Fruit fly (Drosophila melanogaster) whole organism, prepupa: ENCODE data around the gene Spn28B.

ENCODE experiments used
- Blimp-1 ChIP-seq: fragments of 200-800 bp; sonication (Bioruptor generic); optimal IDR thresholded peaks from 3 replicates; lab custom pipeline; 2017; ENCODE audit warnings: missing biosample characterization, missing genetic modification characterization, mild to moderate bottlenecking, moderate library complexity, missing genetic modification reagents
- CG10631 ChIP-seq: fragments of 200-800 bp; sonication (Bioruptor generic); optimal IDR thresholded peaks from 2 replicates; lab custom pipeline; 2016; ENCODE audit warnings: missing biosample characterization, missing genetic modification characterization
- CG10669 ChIP-seq: fragments of 200-800 bp; sonication (Bioruptor generic); optimal IDR thresholded peaks from 3 replicates; lab custom pipeline; 2018; ENCODE audit warnings: missing biosample characterization, mild to moderate bottlenecking, missing genetic modification characterization, moderate library complexity
- CG11762 ChIP-seq: fragments of 200-800 bp; sonication (Bioruptor generic); optimal IDR thresholded peaks from 3 replicates; lab custom pipeline; 2016; ENCODE audit warnings: missing biosample characterization, missing genetic modification characterization; ENCODE audit not compliant: insufficient read depth
- CG11902 ChIP-seq: fragments of 200-800 bp; sonication (Bioruptor generic); optimal IDR thresholded peaks from 3 replicates; lab custom pipeline; 2016; ENCODE audit warnings: missing biosample characterization, missing genetic modification characterization
- CG15336 ChIP-seq: fragments of 200-800 bp; sonication (Bioruptor generic); IDR thresholded peaks from 2 replicates; pipeline ENCODE4 v1.3.6; 2022; ENCODE audit warnings: missing biosample characterization, missing genetic modification characterization
- CG1621 ChIP-seq: fragments of 200-800 bp; sonication (Bioruptor generic); optimal IDR thresholded peaks from 3 replicates; lab custom pipeline; 2018; ENCODE audit warnings: missing biosample characterization, mild to moderate bottlenecking, missing genetic modification characterization
- CG31627 ChIP-seq: fragments of 200-800 bp; sonication (Bioruptor generic); optimal IDR thresholded peaks from 3 replicates; lab custom pipeline; 2016; ENCODE audit warnings: missing biosample characterization, missing genetic modification characterization
- CG32006 ChIP-seq: fragments of 200-800 bp; sonication (Bioruptor generic); optimal IDR thresholded peaks from 3 replicates; lab custom pipeline; 2017; ENCODE audit warnings: missing biosample characterization, mild to moderate bottlenecking, missing genetic modification characterization
- CG3919 ChIP-seq: fragments of 200-800 bp; sonication (Bioruptor generic); optimal IDR thresholded peaks from 3 replicates; lab custom pipeline; 2016; ENCODE audit warnings: missing biosample characterization, missing genetic modification characterization
- CG6163 ChIP-seq: fragments of 200-800 bp; sonication (Bioruptor generic); IDR thresholded peaks from 3 replicates; pipeline ENCODE4 v1.3.6; 2022; ENCODE audit warnings: missing biosample characterization, missing genetic modification characterization
- CG6808 ChIP-seq: fragments of 200-800 bp; sonication (Bioruptor generic); optimal IDR thresholded peaks from 3 replicates; lab custom pipeline; 2017; ENCODE audit warnings: missing biosample characterization, missing genetic modification characterization, mild to moderate bottlenecking, moderate library complexity, missing genetic modification reagents
- CG6854 ChIP-seq: fragments of 200-800 bp; sonication (Bioruptor generic); optimal IDR thresholded peaks from 2 replicates; lab custom pipeline; 2017; ENCODE audit warnings: missing biosample characterization, mild to moderate bottlenecking, missing genetic modification characterization
- CG7368 ChIP-seq: fragments of 200-800 bp; sonication (Bioruptor generic); optimal IDR thresholded peaks from 3 replicates; lab custom pipeline; 2016; ENCODE audit warnings: missing biosample characterization, missing genetic modification characterization
- CG8119 ChIP-seq: fragments of 200-800 bp; sonication (Bioruptor generic); IDR thresholded peaks from 3 replicates; pipeline ENCODE4 v1.3.6; 2022; ENCODE audit warnings: missing biosample characterization, missing genetic modification characterization
- CG8319 ChIP-seq: fragments of 200-800 bp; sonication (Bioruptor generic); optimal IDR thresholded peaks from 3 replicates; lab custom pipeline; 2016; ENCODE audit warnings: missing biosample characterization, missing genetic modification characterization
- CG8632 ChIP-seq: fragments of 200-800 bp; sonication (Bioruptor generic); optimal IDR thresholded peaks from 3 replicates; lab custom pipeline; 2016; ENCODE audit warnings: missing biosample characterization, missing genetic modification characterization
- Eip93F ChIP-seq: fragments of 200-800 bp; sonication (Bioruptor generic); optimal IDR thresholded peaks from 2 replicates; lab custom pipeline; 2016; ENCODE audit warnings: missing biosample characterization, mild to moderate bottlenecking, missing genetic modification characterization
- Ets96B ChIP-seq: fragments of 200-800 bp; optimal IDR thresholded peaks from 2 replicates; lab custom pipeline; 2019; ENCODE audit warnings: missing biosample characterization, mild to moderate bottlenecking, missing genetic modification characterization, moderate library complexity
- Hr38 ChIP-seq: sonication (Bioruptor generic); optimal IDR thresholded peaks from 2 replicates; lab custom pipeline; 2016; ENCODE audit warnings: missing biosample characterization, missing genetic modification characterization
- Hr39 ChIP-seq: fragments of 200-800 bp; sonication (Bioruptor generic); optimal IDR thresholded peaks from 2 replicates; lab custom pipeline; 2016; ENCODE audit warnings: missing biosample characterization, missing genetic modification characterization
- Hr4 ChIP-seq: fragments of 200-800 bp; sonication (Bioruptor generic); optimal IDR thresholded peaks from 3 replicates; lab custom pipeline; 2016; ENCODE audit warnings: missing biosample characterization, missing genetic modification characterization
- Lpt ChIP-seq: fragments of 200-800 bp; sonication (Bioruptor generic); optimal IDR thresholded peaks from 3 replicates; lab custom pipeline; 2016; ENCODE audit warnings: missing biosample characterization, missing genetic modification characterization
- OdsH ChIP-seq: fragments of 200-800 bp; sonication (Bioruptor generic); optimal IDR thresholded peaks from 3 replicates; lab custom pipeline; 2016; ENCODE audit warnings: missing biosample characterization, missing genetic modification characterization
- Smox ChIP-seq: fragments of 200-800 bp; sonication (Bioruptor generic); optimal IDR thresholded peaks from 3 replicates; lab custom pipeline; 2016; ENCODE audit warnings: missing biosample characterization, missing genetic modification characterization
- Sox14 ChIP-seq: fragments of 200-800 bp; sonication (Bioruptor generic); optimal IDR thresholded peaks from 3 replicates; lab custom pipeline; 2016; ENCODE audit warnings: missing biosample characterization, missing genetic modification characterization
- Sox15 ChIP-seq: fragments of 200-800 bp; sonication (Bioruptor generic); optimal IDR thresholded peaks from 3 replicates; lab custom pipeline; 2016; ENCODE audit warnings: missing biosample characterization, missing genetic modification characterization
- achi ChIP-seq: fragments of 200-800 bp; sonication (Bioruptor generic); optimal IDR thresholded peaks from 3 replicates; lab custom pipeline; 2016; ENCODE audit warnings: missing biosample characterization, missing genetic modification characterization
- cyc ChIP-seq: fragments of 200-800 bp; sonication (Bioruptor generic); optimal IDR thresholded peaks from 3 replicates; lab custom pipeline; 2016; ENCODE audit warnings: missing biosample characterization, missing genetic modification characterization
- dsx ChIP-seq: fragments of 200-800 bp; optimal IDR thresholded peaks from 3 replicates; lab custom pipeline; 2019; ENCODE audit warnings: missing biosample characterization, mild to moderate bottlenecking, missing genetic modification characterization, moderate library complexity; ENCODE audit not compliant: poor library complexity, severe bottlenecking
- esn ChIP-seq: fragments of 200-800 bp; sonication (Bioruptor generic); optimal IDR thresholded peaks from 2 replicates; lab custom pipeline; 2016; ENCODE audit warnings: missing biosample characterization, mild to moderate bottlenecking, missing genetic modification characterization, moderate library complexity
- fd59A ChIP-seq: fragments of 200-800 bp; sonication (Bioruptor generic); optimal IDR thresholded peaks from 2 replicates; lab custom pipeline; 2017; ENCODE audit warnings: missing biosample characterization, mild to moderate bottlenecking, missing genetic modification characterization, missing genetic modification reagents
- fd85E ChIP-seq: fragments of 200-800 bp; sonication (Bioruptor generic); optimal IDR thresholded peaks from 3 replicates; lab custom pipeline; 2016; ENCODE audit warnings: missing biosample characterization, missing genetic modification characterization
- lz ChIP-seq: fragments of 200-800 bp; sonication (Bioruptor generic); optimal IDR thresholded peaks from 3 replicates; lab custom pipeline; 2016; ENCODE audit warnings: missing biosample characterization, missing genetic modification characterization
- pdm3 ChIP-seq: fragments of 200-800 bp; sonication (Bioruptor generic); optimal IDR thresholded peaks from 3 replicates; lab custom pipeline; 2016; ENCODE audit warnings: missing biosample characterization, missing genetic modification characterization
- salr ChIP-seq, 2 experiments: fragments of 200-800 bp; sonication (Bioruptor generic); optimal IDR thresholded peaks; 3 replicates each; lab custom pipeline; 2016 to 2018; ENCODE audit warnings: missing biosample characterization in 2 of 2, missing genetic modification characterization in 2 of 2, mild to moderate bottlenecking in 1 of 2
- spab ChIP-seq: fragments of 200-800 bp; sonication (Bioruptor generic); optimal IDR thresholded peaks from 2 replicates; lab custom pipeline; 2017; ENCODE audit warnings: missing biosample characterization, mild to moderate bottlenecking, missing genetic modification characterization, missing genetic modification reagents
- ss ChIP-seq, 2 experiments: fragments of 200-800 bp; sonication (Bioruptor generic); optimal IDR thresholded peaks; 2 replicates in 1 of 2; 3 replicates in 1 of 2; lab custom pipeline; 2017 to 2018; ENCODE audit warnings: mild to moderate bottlenecking in 2 of 2, missing biosample characterization in 2 of 2, missing genetic modification characterization in 2 of 2, moderate library complexity in 1 of 2
- svp ChIP-seq: fragments of 200-800 bp; sonication (Bioruptor generic); peaks from one replicate; lab custom pipeline; 2016; ENCODE audit warnings: missing biosample characterization, missing genetic modification characterization
- vri ChIP-seq: fragments of 200-800 bp; sonication (Bioruptor generic); optimal IDR thresholded peaks from 3 replicates; lab custom pipeline; 2016; ENCODE audit warnings: missing biosample characterization, mild to moderate bottlenecking, missing genetic modification characterization

Gene Spn28B

DNA sequence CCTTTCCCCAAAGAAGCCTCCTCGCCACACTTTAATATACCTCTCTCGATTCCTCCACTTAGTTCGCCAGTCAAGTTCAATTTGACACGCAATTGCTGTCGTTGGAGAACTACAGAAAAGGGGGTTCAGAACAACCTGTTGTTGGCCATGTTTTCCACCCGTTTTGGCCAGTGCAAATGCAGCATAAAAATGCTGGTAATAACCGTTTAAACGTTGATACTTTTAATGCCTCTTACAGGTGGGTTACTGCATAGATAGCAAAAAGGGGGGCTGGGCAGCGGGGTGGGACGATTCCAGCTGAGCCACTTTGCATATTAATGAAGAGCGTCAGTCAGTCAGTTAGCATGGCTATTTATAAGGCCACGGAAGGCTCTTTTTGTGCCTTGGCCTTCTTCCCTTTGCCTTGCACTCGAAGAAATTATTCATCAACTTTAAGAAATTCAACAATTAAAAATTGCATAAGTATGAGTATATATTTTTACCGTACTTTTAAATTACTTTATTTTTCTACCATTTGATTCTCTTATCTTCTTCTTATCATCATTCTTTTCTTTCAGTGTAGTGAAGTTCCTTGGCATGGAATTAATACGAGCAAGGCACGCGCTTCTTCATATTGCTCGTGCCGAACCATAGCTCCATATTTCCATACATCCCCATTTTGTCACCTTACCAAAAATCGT is 40.5 kb upstream of the Spn28B start (continued):
- TF ChIP-seq Sox15 (GFP tag; lab: Kevin White, UChicago) (no peak), lz (peak; percentile 21), Hr38 (GFP tag; lab: Kevin White, UChicago) (no peak), dsx (peak; percentile 69), CG1621 (tag; lab: Kevin White, UChicago) (peak; percentile 35), Blimp-1 (no peak), CG15336 (GFP tag; lab: Robert Waterston, UW) (peak; percentile 35; the same call in 1 of the 2 replicates), CG10669 (GFP tag; lab: Kevin White, UChicago) (peak; percentile 58), cyc (GFP tag; lab: Kevin White, UChicago) (peak; percentile 20), CG31627 (GFP tag; lab: Kevin White, UChicago) (no peak), svp (no peak), esn (GFP tag; lab: Kevin White, UChicago) (peak; percentile 50), CG7368 (GFP tag; lab: Kevin White, UChicago) (no peak), pdm3 (peak; percentile 36), CG10631 (GFP tag; lab: Kevin White, UChicago) (peak; percentile 51), CG32006 (GFP tag; lab: Kevin White, UChicago) (peak; percentile 56), spab (GFP tag; lab: Kevin White, UChicago) (peak; percentile 57), Lpt (GFP tag; lab: Kevin White, UChicago) (no peak), CG6854 (GFP tag; lab: Kevin White, UChicago) (no peak), ss (GFP tag; optimal IDR thresholded peaks at IDR 0.05; lab: Kevin White, UChicago) (peak; percentile 56 to 84), Smox (GFP tag; lab: Kevin White, UChicago) (no peak), Sox14 (GFP tag; lab: Kevin White, UChicago) (peak; percentile 37), CG11902 (GFP tag; lab: Kevin White, UChicago) (no peak), CG3919 (GFP tag; lab: Kevin White, UChicago) (peak; percentile 62), OdsH (GFP tag; lab: Kevin White, UChicago) (peak; percentile 41), CG6163 (GFP tag; lab: Robert Waterston, UW) (peak; percentile 58), CG8632 (GFP tag; lab: Kevin White, UChicago) (peak; percentile 10), CG11762 (GFP tag; lab: Kevin White, UChicago) (no peak), Ets96B (tag; lab: Kevin White, UChicago) (peak; percentile 73), CG8119 (peak; percentile 62; the same call in 2 of the 3 replicates), Hr39 (GFP tag; lab: Kevin White, UChicago) (peak; percentile 27), achi (GFP tag; lab: Kevin White, UChicago) (peak; percentile 27), vri (GFP tag; lab: Kevin White, UChicago) (no peak), CG6808 (GFP tag; lab: Kevin White, UChicago) (peak; percentile 65), salr (GFP tag; optimal IDR thresholded peaks at IDR 0.05; lab: Kevin White, UChicago) (peak in 1 of 2 experiments; percentile 36)

DNA sequence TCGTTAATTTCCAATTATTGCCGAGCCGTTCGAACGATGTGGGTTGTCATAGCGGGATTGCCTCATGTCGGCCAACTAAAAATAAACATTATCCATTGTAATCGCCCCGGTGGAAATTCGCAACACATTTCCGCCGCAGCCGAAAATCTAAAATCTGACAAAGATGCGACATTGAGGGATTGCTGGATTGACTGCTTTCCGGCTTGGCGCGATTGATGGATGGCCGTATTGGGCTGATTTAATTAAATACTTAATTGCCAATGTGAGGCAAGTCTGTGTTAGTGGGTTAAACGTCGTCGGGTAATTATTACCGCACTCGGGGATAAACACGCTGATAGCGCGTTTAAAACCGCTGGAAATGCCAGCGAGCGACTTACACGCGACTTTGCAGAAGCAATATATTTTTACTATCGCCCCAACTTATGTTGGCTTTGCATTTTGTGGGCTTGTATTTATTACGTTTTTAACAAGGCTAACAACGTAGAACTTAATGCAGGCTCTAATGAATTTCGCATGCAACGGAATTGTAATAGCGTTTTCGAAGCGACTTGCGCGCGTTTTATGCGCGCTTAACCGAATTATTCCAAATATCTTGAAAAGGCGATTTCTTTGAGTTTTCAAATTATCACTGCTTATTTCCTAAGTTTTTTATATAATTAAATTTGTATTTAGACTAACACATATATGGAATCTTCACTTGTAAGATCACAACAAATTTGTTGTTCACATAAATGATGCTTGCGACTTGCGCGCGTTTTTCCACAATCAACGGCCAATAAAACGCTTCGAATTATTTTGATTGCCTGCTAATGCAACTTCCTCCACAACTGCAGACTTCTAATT is 39.6 kb upstream of the Spn28B start:
- no peak for TF ChIP-seq CG10631 (GFP tag; lab: Kevin White, UChicago)
- no peak for TF ChIP-seq Eip93F (GFP tag; lab: Kevin White, UChicago)
- TF ChIP-seq CG8319 (GFP tag; lab: Kevin White, UChicago), result no peak
- no peak for TF ChIP-seq fd85E (GFP tag; lab: Kevin White, UChicago)
- TF ChIP-seq CG31627 (GFP tag; lab: Kevin White, UChicago), result no peak
- TF ChIP-seq Sox15 (GFP tag; lab: Kevin White, UChicago), result no peak
- no peak for TF ChIP-seq fd59A (GFP tag; lab: Kevin White, UChicago)
- no peak for TF ChIP-seq achi (GFP tag; lab: Kevin White, UChicago)
- TF ChIP-seq Hr4, result no peak
- TF ChIP-seq, all 60 proteins: peak for 0
